Worm (Caenorhabditis elegans) whole organism, L4 larva: ENCODE measurements around the gene R05A10.7.

Experiments used
- cey-2 ChIP-seq: sonication (generic microtip); optimal IDR thresholded peaks from 3 replicates; lab custom pipeline; 2017; ENCODE audit warnings: missing genetic modification characterization, mild to moderate bottlenecking, missing compliant biosample characterization, antibody characterized with exemption, borderline replicate concordance; ENCODE audit not compliant: insufficient read depth
- lir-3 ChIP-seq: sonication (generic microtip); optimal IDR thresholded peaks from 2 replicates; lab custom pipeline; 2016; ENCODE audit warnings: mild to moderate bottlenecking, missing genetic modification characterization, missing compliant biosample characterization
- nhr-6 ChIP-seq: fragments of 150-350 bp; optimal IDR thresholded peaks from 2 replicates; lab custom pipeline; 2014; ENCODE audit warnings: missing biosample characterization, missing genetic modification characterization
- pqm-1 ChIP-seq: sonication (generic microtip); optimal IDR thresholded peaks from 2 replicates; lab custom pipeline; 2017; ENCODE audit warnings: missing biosample characterization, missing genetic modification characterization
- snpc-4 ChIP-seq: fragments of 150-350 bp; optimal IDR thresholded peaks from 2 replicates; lab custom pipeline; 2014; ENCODE audit warnings: missing biosample characterization, missing genetic modification characterization
- unc-62 ChIP-seq, 3 experiments: fragments of 150-350 bp in 1 of 3; sonication (generic microtip); optimal IDR thresholded peaks in 2 of 3; peaks in 1 of 3; 1 replicate in 1 of 3; 2 replicates in 2 of 3; lab custom pipeline; 2014 to 2017; ENCODE audit warnings: missing biosample characterization in 3 of 3, missing genetic modification characterization in 3 of 3, missing genetic modification reagents in 3 of 3, missing genotype in 1 of 3
- ztf-7 ChIP-seq: fragments of 150-350 bp; optimal IDR thresholded peaks from 2 replicates; lab custom pipeline; 2014; ENCODE audit warnings: missing biosample characterization, missing genetic modification characterization

DNA sequence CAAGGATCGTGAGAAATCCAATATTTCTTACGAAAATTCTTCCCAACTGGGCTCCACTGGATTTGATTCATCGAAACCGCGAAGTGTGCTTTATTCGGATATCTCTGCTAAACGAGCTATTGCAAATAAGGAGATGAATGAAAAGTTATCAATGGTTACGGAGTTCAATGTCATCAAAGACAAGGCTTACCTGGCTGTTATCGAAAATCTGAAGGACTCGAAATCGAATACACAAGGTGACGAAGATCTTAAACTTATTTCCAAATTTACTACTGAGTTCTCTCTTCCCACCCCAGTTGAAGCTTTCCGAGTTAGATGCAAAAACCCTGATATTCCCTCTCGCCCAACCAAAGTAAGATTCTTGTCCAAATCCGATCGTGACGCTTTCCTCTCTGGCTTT, 23.6 kb upstream of the R05A10.7 start:
- no peak for TF ChIP-seq pqm-1
- TF ChIP-seq nhr-6 (tag; lab: Kevin White, UChicago) = no peak
- TF ChIP-seq unc-62 (GFP tag; optimal IDR thresholded peaks at IDR 0.05 in 1 of 2; lab: Kevin White, UChicago) = no peak
- no peak for TF ChIP-seq unc-62 (tag; optimal IDR thresholded peaks at IDR 0.05; lab: Kevin White, UChicago)
- TF ChIP-seq lir-3 (tag; lab: Kevin White, UChicago) = no peak
- no peak for TF ChIP-seq snpc-4 (tag; lab: Kevin White, UChicago)
- TF ChIP-seq cey-2 (tag; lab: Kevin White, UChicago) = no peak
- TF ChIP-seq ztf-7 (tag; lab: Kevin White, UChicago) = no peak
